Fruit fly (Drosophila melanogaster): ENCODE results near the gene AdoR.

Gene AdoR

dm6 chr3R:30170671-30171667 lies 21.6 kb upstream of the AdoR start, which contains the start of gene Rsod (continued):
- no peak for TF ChIP-seq kah (GFP tag; optimal IDR thresholded peaks at IDR 0.05)
- TF ChIP-seq CG12155 (GFP tag; optimal IDR thresholded peaks at IDR 0.05): no peak
- TF ChIP-seq CG10543 (GFP tag; optimal IDR thresholded peaks at IDR 0.05): peak; percentile 27
- peak; percentile 37 for TF ChIP-seq CG9727 (GFP tag; optimal IDR thresholded peaks at IDR 0.05)
- TF ChIP-seq CG6683 (GFP tag; optimal IDR thresholded peaks at IDR 0.05): no peak
- TF ChIP-seq CrebB (tag; optimal IDR thresholded peaks at IDR 0.05): no peak
- TF ChIP-seq exex (tag; optimal IDR thresholded peaks at IDR 0.05): no peak
- TF ChIP-seq Dek (tag; optimal IDR thresholded peaks at IDR 0.05): peak; percentile 16
- TF ChIP-seq mirr (GFP tag; optimal IDR thresholded peaks at IDR 0.05): no peak
- TF ChIP-seq CG30431 (GFP tag; optimal IDR thresholded peaks at IDR 0.05): peak; percentile 26
- TF ChIP-seq CG33213 (GFP tag; optimal IDR thresholded peaks at IDR 0.05): no peak
- peak; percentile 35 for TF ChIP-seq Spps (tag; optimal IDR thresholded peaks at IDR 0.05)
- TF ChIP-seq ab (GFP tag; optimal IDR thresholded peaks at IDR 0.05): no peak
- no peak for TF ChIP-seq lov (optimal IDR thresholded peaks at IDR 0.05)
- TF ChIP-seq lov (GFP tag; IDR thresholded peaks at IDR 0.05): peak; percentile 58; the same call in 2 of the 3 replicates
- peak; percentile 15 for TF ChIP-seq CG9437 (GFP tag; optimal IDR thresholded peaks at IDR 0.05)
- TF ChIP-seq NFAT (GFP tag; IDR thresholded peaks at IDR 0.05): peak; percentile 66
- no peak for TF ChIP-seq CG17385 (GFP tag; optimal IDR thresholded peaks at IDR 0.05)
- TF ChIP-seq NK7.1 (GFP tag; optimal IDR thresholded peaks at IDR 0.05): no peak
- peak; percentile 22; the same call in 1 of the 2 replicates for TF ChIP-seq bbx (GFP tag; IDR thresholded peaks at IDR 0.05; ENCODE audit: partially characterized antibody)
- TF ChIP-seq Med (GFP tag): peak; percentile 68
- no peak for TF ChIP-seq CG8765 (GFP tag; IDR thresholded peaks at IDR 0.05)
- no peak for TF ChIP-seq CG1647 (GFP tag; optimal IDR thresholded peaks at IDR 0.05)
- TF ChIP-seq ken (GFP tag; IDR thresholded peaks at IDR 0.05): peak; percentile 79
- peak; percentile 73 for TF ChIP-seq dmrt99B (tag; optimal IDR thresholded peaks at IDR 0.05)
- peak in 1 of 2 experiments; percentile 66 for TF ChIP-seq Hr51 (GFP tag; optimal IDR thresholded peaks at IDR 0.05)
- TF ChIP-seq TFAM (GFP tag; optimal IDR thresholded peaks at IDR 0.05): no peak
- peak; percentile 38 for TF ChIP-seq CG17802 (tag; optimal IDR thresholded peaks at IDR 0.05)
- peak; percentile 76 for TF ChIP-seq CG4730 (GFP tag; IDR thresholded peaks at IDR 0.05)
- TF ChIP-seq H15 (GFP tag; IDR thresholded peaks at IDR 0.05): peak; percentile 79
- TF ChIP-seq CG6272 (GFP tag; IDR thresholded peaks at IDR 0.05): peak; percentile 55; the same call in 1 of the 2 replicates
- TF ChIP-seq CG14710 (tag; optimal IDR thresholded peaks at IDR 0.05): peak; percentile 40
- TF ChIP-seq CG11247 (GFP tag; IDR thresholded peaks at IDR 0.05): peak; percentile 44
- peak; percentile 49 for TF ChIP-seq CG30403 (GFP tag; optimal IDR thresholded peaks at IDR 0.05)
- TF ChIP-seq ci (GFP tag; IDR thresholded peaks at IDR 0.05): peak; percentile 92
- no peak for TF ChIP-seq eve (GFP tag; optimal IDR thresholded peaks at IDR 0.05)
- no peak for TF ChIP-seq wek (GFP tag; optimal IDR thresholded peaks at IDR 0.05)
- peak; percentile 54 for TF ChIP-seq CG12391 (tag; optimal IDR thresholded peaks at IDR 0.05)
- TF ChIP-seq sug (tag; optimal IDR thresholded peaks at IDR 0.05): no peak
- TF ChIP-seq CG4820 (GFP tag; optimal IDR thresholded peaks at IDR 0.05): peak; percentile 11
- TF ChIP-seq CG14050 (GFP tag; IDR thresholded peaks at IDR 0.05): peak; percentile 52
- TF ChIP-seq CG7372 (GFP tag; IDR thresholded peaks at IDR 0.05): peak; percentile 62
- TF ChIP-seq peb (GFP tag; IDR thresholded peaks at IDR 0.05): peak; percentile 67
- TF ChIP-seq grn (GFP tag; optimal IDR thresholded peaks at IDR 0.05): peak; percentile 7
- TF ChIP-seq Bteb2 (GFP tag; optimal IDR thresholded peaks at IDR 0.05): no peak
- no peak for TF ChIP-seq yki (optimal IDR thresholded peaks at IDR 0.05)
- TF ChIP-seq ssp (GFP tag; IDR thresholded peaks at IDR 0.05): peak; percentile 56
- TF ChIP-seq cas (GFP tag; IDR thresholded peaks at IDR 0.05): peak; percentile 41; the same call in 1 of the 2 replicates
- peak; percentile 56 for TF ChIP-seq Optix (GFP tag; IDR thresholded peaks at IDR 0.05)

All from whole organism, embryonic.